Worm (Caenorhabditis elegans): ENCODE measurements around the gene ubxn-3.

Gene ubxn-3

DNA sequence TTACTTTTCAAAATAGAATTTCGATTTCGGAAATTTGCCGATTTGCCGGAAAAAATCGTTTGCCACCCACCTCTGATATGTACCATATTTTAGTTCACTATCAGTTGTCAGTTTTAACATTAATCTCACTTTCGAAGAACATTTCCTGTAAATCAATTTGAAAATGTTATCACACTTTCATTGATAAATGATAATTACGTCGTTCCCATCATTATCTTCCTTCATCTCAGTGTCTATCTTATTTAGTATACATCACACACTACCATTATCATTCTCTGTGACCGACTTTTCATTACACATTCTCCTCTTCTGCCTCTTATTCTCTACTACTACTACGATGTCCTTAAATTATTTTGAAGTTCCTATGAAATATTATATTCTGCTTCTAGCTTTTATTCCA is 34.0 kb downstream of the ubxn-3 start, which contains the start of gene T01D1.8:
Gene T01D1.8, plus strand, starts transcription at position 236 of the 400 bp plus-strand sequence.
- TF ChIP-seq die-1 (tag; optimal IDR thresholded peaks at IDR 0.05) (no peak), F52B5.7 (tag; optimal IDR thresholded peaks at IDR 0.05) (no peak), hmg-20 (GFP tag; IDR thresholded peaks at IDR 0.05) (no peak), lag-1 (GFP tag; IDR thresholded peaks at IDR 0.05) (no peak), ztf-26 (tag; optimal IDR thresholded peaks at IDR 0.05) (no peak), unc-130 (GFP tag; optimal IDR thresholded peaks at IDR 0.05) (no peak), F55B11.4 (tag; optimal IDR thresholded peaks at IDR 0.05; ENCODE audit: borderline replicate concordance, insufficient read depth) (no peak), him-1 (tag; optimal IDR thresholded peaks at IDR 0.05) (no peak), ceh-91 (GFP tag; IDR thresholded peaks at IDR 0.05) (no peak), ztf-25 (GFP tag; IDR thresholded peaks at IDR 0.05) (no peak), rcor-1 (GFP tag; IDR thresholded peaks at IDR 0.05) (no peak), hmg-1.2 (GFP tag; IDR thresholded peaks at IDR 0.05) (no peak), zfh-2 (GFP tag; conservative IDR thresholded peaks at IDR 0.05) (no peak), B0261.1 (tag; optimal IDR thresholded peaks at IDR 0.05) (no peak), B0336.3 (GFP tag; IDR thresholded peaks at IDR 0.05) (no peak)

DNA sequence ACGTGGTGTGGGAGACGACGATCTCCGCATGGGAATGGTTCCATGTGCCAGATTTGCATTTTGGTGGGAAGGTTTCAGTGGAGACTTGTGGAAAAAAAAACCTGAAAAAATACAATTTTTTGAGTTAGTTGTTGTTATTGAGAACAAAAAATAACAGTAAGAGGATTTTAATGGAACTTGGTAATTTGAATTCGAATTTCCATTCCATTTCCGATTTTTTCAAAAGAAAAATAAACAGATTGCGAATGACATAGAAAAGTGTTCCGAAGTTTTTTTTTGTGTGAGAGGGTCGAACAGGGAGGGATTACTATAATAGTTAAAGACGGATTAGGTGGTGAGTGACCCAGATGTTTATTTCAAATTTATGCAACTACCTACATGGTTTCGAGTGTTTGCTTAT is 41.5 kb downstream of the ubxn-3 start, which contains the start of gene T01D1.4:
Gene T01D1.4, minus strand, starts transcription at position 101 of the 400 bp plus-strand sequence.
- no peak for TF ChIP-seq F10E7.11 (tag; optimal IDR thresholded peaks at IDR 0.05)
- TF ChIP-seq Y56A3A.18 (GFP tag; IDR thresholded peaks at IDR 0.05): no peak
- no peak for TF ChIP-seq atf-7 (tag; optimal IDR thresholded peaks at IDR 0.05)
- TF ChIP-seq repo-1 (tag; optimal IDR thresholded peaks at IDR 0.05): no peak
- no peak for TF ChIP-seq ekl-4 (GFP tag; IDR thresholded peaks at IDR 0.05)
- no peak for TF ChIP-seq let-526 (GFP tag; IDR thresholded peaks at IDR 0.05)
- TF ChIP-seq C06A6.2 (GFP tag; conservative IDR thresholded peaks at IDR 0.05): no peak
- TF ChIP-seq rcor-1 (GFP tag; IDR thresholded peaks at IDR 0.05): no peak
- TF ChIP-seq nfya-2 (GFP tag; IDR thresholded peaks at IDR 0.05): no peak
- TF ChIP-seq nhr-90 (tag; optimal IDR thresholded peaks at IDR 0.05): no peak
- TF ChIP-seq nfyb-1 (GFP tag; IDR thresholded peaks at IDR 0.05): no peak
- no peak for TF ChIP-seq F57A8.1 (GFP tag; optimal IDR thresholded peaks at IDR 0.05)
- TF ChIP-seq F52B5.7 (tag; optimal IDR thresholded peaks at IDR 0.05): no peak
- no peak for TF ChIP-seq dpl-1 (GFP tag; optimal IDR thresholded peaks at IDR 0.05)
- no peak for TF ChIP-seq pha-4 (tag; optimal IDR thresholded peaks at IDR 0.05)

DNA sequence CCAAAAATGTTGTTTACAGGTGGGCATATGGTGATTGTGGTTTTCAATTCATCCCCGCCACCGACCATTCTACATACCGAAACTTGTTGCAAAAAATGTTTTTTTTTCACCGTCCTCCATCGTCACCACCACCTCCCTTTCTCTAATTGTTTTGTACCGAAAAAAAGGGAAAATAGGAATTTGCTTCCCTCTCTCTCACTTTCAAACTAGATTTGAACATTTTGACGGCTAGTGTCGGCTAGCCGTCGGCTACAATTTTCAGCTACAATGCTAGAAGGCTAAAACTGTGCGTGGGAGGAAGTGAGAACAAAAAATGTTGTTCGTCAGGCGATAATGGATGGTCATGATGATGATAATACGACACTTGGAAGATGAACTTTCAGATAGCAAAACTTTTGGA is 42.3 kb downstream of the ubxn-3 start:
- TF ChIP-seq mel-28 (tag; optimal IDR thresholded peaks at IDR 0.05; ENCODE audit: borderline replicate concordance) (no peak), egl-18 (GFP tag; IDR thresholded peaks at IDR 0.05) (no peak), K12H6.12 (tag; optimal IDR thresholded peaks at IDR 0.05) (no peak), rcor-1 (GFP tag; IDR thresholded peaks at IDR 0.05) (no peak), nhr-80 (tag; optimal IDR thresholded peaks at IDR 0.05) (no peak), let-526 (GFP tag; IDR thresholded peaks at IDR 0.05) (no peak), F57A8.1 (GFP tag; optimal IDR thresholded peaks at IDR 0.05) (no peak), snpc-4 (GFP tag; optimal IDR thresholded peaks at IDR 0.05) (no peak), snpc-4 (tag; optimal IDR thresholded peaks at IDR 0.05) (no peak)

DNA sequence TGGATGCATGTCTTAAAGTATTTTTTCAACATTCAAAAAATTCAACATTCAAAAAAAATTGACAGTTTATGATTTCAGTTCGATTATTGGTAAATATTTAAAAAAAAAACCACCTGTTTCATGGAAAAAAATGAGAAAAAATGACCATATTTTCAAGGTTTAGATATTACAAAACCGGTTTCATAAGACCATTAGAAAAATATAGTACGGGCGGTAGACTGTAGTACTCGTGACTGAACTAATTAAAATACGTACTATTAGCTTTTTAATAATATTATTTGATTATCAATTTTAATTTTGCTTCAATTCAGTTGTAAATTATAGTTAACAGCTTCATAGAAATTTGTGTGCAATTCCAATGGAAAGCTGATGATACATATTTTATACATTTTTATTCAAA is 43.8 kb downstream of the ubxn-3 start:
- TF ChIP-seq hlh-12 (tag; optimal IDR thresholded peaks at IDR 0.05) (no peak), let-607 (tag; optimal IDR thresholded peaks at IDR 0.05) (no peak), snpc-4 (GFP tag; optimal IDR thresholded peaks at IDR 0.05) (no peak), snpc-4 (tag; optimal IDR thresholded peaks at IDR 0.05) (no peak), lsl-1 (GFP tag; optimal IDR thresholded peaks at IDR 0.05) (no peak), Y56A3A.18 (GFP tag; IDR thresholded peaks at IDR 0.05) (no peak), F37B4.10 (GFP tag; IDR thresholded peaks at IDR 0.05) (no peak), hsf-1 (GFP tag; IDR thresholded peaks at IDR 0.05) (no peak), ZK185.1 (tag; optimal IDR thresholded peaks at IDR 0.05; ENCODE audit: poor library complexity, severe bottlenecking) (no peak), dox-1 (GFP tag; IDR thresholded peaks at IDR 0.05) (no peak), Y53G8AR.9 (GFP tag; conservative IDR thresholded peaks at IDR 0.05) (no peak), lsy-27 (tag; optimal IDR thresholded peaks at IDR 0.05; ENCODE audit: borderline replicate concordance, insufficient read depth) (no peak), tlf-1 (GFP tag; optimal IDR thresholded peaks at IDR 0.05) (no peak), repo-1 (tag; optimal IDR thresholded peaks at IDR 0.05) (no peak), Y53F4B.3 (GFP tag; IDR thresholded peaks at IDR 0.05) (no peak), mxl-1 (tag; optimal IDR thresholded peaks at IDR 0.05) (no peak)

Measured in whole organism, young adult.